Worm (Caenorhabditis elegans) whole organism, L4 larva: Measurements from ENCODE around the gene T05H4.4.

Experiments
- D1046.2 ChIP-seq: fragments of 200-800 bp; sonication (Bioruptor generic); IDR thresholded peaks from 2 replicates; pipeline ENCODE4 v1.3.6; 2022; ENCODE audit warnings: missing genetic modification characterization, missing compliant biosample characterization
- F44E2.7 ChIP-seq: fragments of 200-800 bp; sonication (Bioruptor generic); IDR thresholded peaks from 2 replicates; pipeline ENCODE4 v2.1.2; 2022; ENCODE audit warnings: missing genetic modification characterization, missing compliant biosample characterization
- F49E8.2 ChIP-seq: sonication (generic microtip); optimal IDR thresholded peaks from 2 replicates; lab custom pipeline; 2016; ENCODE audit warnings: missing compliant biosample characterization, mild to moderate bottlenecking, missing genetic modification characterization, borderline replicate concordance
- R02D3.7 ChIP-seq: fragments of 150-350 bp; sonication (generic microtip); optimal IDR thresholded peaks from 3 replicates; lab custom pipeline; 2014; ENCODE audit warnings: missing biosample characterization, missing genetic modification characterization
- T26A8.4 ChIP-seq: fragments of 200-800 bp; sonication (Bioruptor generic); IDR thresholded peaks from 2 replicates; pipeline ENCODE4 v1.3.6; 2022; ENCODE audit warnings: missing genetic modification characterization, missing compliant biosample characterization
- Y48G9A.11 ChIP-seq: fragments of 200-800 bp; sonication (Bioruptor generic); IDR thresholded peaks from 2 replicates; pipeline ENCODE4 v1.3.6; 2022; ENCODE audit warnings: missing genetic modification reagents, missing genetic modification characterization, missing compliant biosample characterization
- Y75B8A.6 ChIP-seq: fragments of 200-800 bp; sonication (Bioruptor generic); IDR thresholded peaks from 2 replicates; pipeline ENCODE4 v1.3.6; 2022; ENCODE audit warnings: missing genetic modification reagents, missing genetic modification characterization, missing compliant biosample characterization
- ZK337.2 ChIP-seq: fragments of 200-800 bp; sonication (Bioruptor generic); IDR thresholded peaks from 2 replicates; pipeline ENCODE4 v1.3.6; 2022; ENCODE audit warnings: missing genetic modification reagents, missing genetic modification characterization, missing compliant biosample characterization
- aha-1 ChIP-seq: fragments of 150-350 bp; peaks from one replicate; lab custom pipeline; 2014; ENCODE audit warnings: missing biosample characterization, missing genetic modification characterization
- aly-2 ChIP-seq: sonication (generic microtip); optimal IDR thresholded peaks from 2 replicates; lab custom pipeline; 2018; ENCODE audit warnings: missing biosample characterization, missing genetic modification characterization
- ama-1 ChIP-seq: fragments of 150-350 bp; optimal IDR thresholded peaks from 2 replicates; lab custom pipeline; 2014; ENCODE audit warnings: inconsistent platforms, mixed read lengths
- attf-4 ChIP-seq: sonication (generic microtip); optimal IDR thresholded peaks from 3 replicates; lab custom pipeline; 2017; ENCODE audit warnings: missing biosample characterization, missing genetic modification characterization
- ceh-28 ChIP-seq: fragments of 150-350 bp; optimal IDR thresholded peaks from 2 replicates; lab custom pipeline; 2014; ENCODE audit warnings: missing biosample characterization, missing genetic modification reagents, missing genetic modification characterization
- ceh-62 ChIP-seq: sonication (generic microtip); optimal IDR thresholded peaks from 2 replicates; lab custom pipeline; 2017; ENCODE audit warnings: missing biosample characterization, missing genetic modification characterization
- ceh-82 ChIP-seq: sonication (generic microtip); optimal IDR thresholded peaks from 2 replicates; lab custom pipeline; 2017; ENCODE audit warnings: missing biosample characterization, missing genetic modification characterization
- ces-1 ChIP-seq: fragments of 150-350 bp; sonication (generic microtip); optimal IDR thresholded peaks from 4 replicates; lab custom pipeline; 2014; ENCODE audit warnings: missing biosample characterization, missing genetic modification reagents, missing genetic modification characterization
- cey-2 ChIP-seq: sonication (generic microtip); optimal IDR thresholded peaks from 3 replicates; lab custom pipeline; 2017; ENCODE audit warnings: missing genetic modification characterization, mild to moderate bottlenecking, missing compliant biosample characterization, antibody characterized with exemption, borderline replicate concordance; ENCODE audit not compliant: insufficient read depth
- daf-12 ChIP-seq: fragments of 150-350 bp; optimal IDR thresholded peaks from 2 replicates; lab custom pipeline; 2014; ENCODE audit warnings: missing biosample characterization, missing genetic modification reagents, missing genetic modification characterization
- daf-16 ChIP-seq, 3 experiments: sonication (generic microtip); optimal IDR thresholded peaks; 2 replicates each; lab custom pipeline; 2016 to 2017; ENCODE audit warnings: missing genetic modification characterization in 3 of 3, missing genetic modification reagents in 3 of 3, mild to moderate bottlenecking in 2 of 3, missing compliant biosample characterization in 2 of 3, missing biosample characterization in 1 of 3, moderate library complexity in 1 of 3
- dmd-6 ChIP-seq: fragments of 200-800 bp; sonication (Bioruptor generic); IDR thresholded peaks from 2 replicates; pipeline ENCODE4 v1.3.6; 2022; ENCODE audit warnings: missing genetic modification reagents, missing genetic modification characterization, missing compliant biosample characterization
- dve-1 ChIP-seq: sonication (generic microtip); optimal IDR thresholded peaks from 2 replicates; lab custom pipeline; 2017; ENCODE audit warnings: antibody characterized with exemption, mild to moderate bottlenecking, missing genetic modification characterization, missing compliant biosample characterization; ENCODE audit not compliant: insufficient read depth
- egl-27 ChIP-seq: sonication (generic microtip); optimal IDR thresholded peaks from 3 replicates; lab custom pipeline; 2017; ENCODE audit warnings: missing biosample characterization, missing genetic modification reagents, missing genetic modification characterization
- egl-43 ChIP-seq: fragments of 200-800 bp; sonication (Bioruptor generic); IDR thresholded peaks from 2 replicates; pipeline ENCODE4 v1.3.6; 2022; ENCODE audit warnings: missing genetic modification reagents, missing genetic modification characterization, missing compliant biosample characterization
- fkh-10 ChIP-seq: fragments of 150-350 bp; optimal IDR thresholded peaks from 2 replicates; lab custom pipeline; 2014; ENCODE audit warnings: missing biosample characterization, missing genetic modification reagents, missing genetic modification characterization
- fos-1 ChIP-seq: fragments of 150-350 bp; optimal IDR thresholded peaks from 2 replicates; lab custom pipeline; 2014; ENCODE audit warnings: missing biosample characterization, missing genetic modification characterization
- hif-1 ChIP-seq, 2 experiments: sonication (generic microtip); optimal IDR thresholded peaks; 2 replicates each; lab custom pipeline; 2016 to 2017; ENCODE audit warnings: missing compliant biosample characterization in 2 of 2, missing genetic modification characterization in 2 of 2, missing genetic modification reagents in 2 of 2, missing genotype in 2 of 2, mild to moderate bottlenecking in 1 of 2
- lim-7 ChIP-seq: fragments of 200-800 bp; sonication (Bioruptor generic); IDR thresholded peaks from 2 replicates; pipeline ENCODE4 v1.3.6; 2022; ENCODE audit warnings: missing genetic modification characterization, missing compliant biosample characterization
- lin-13 ChIP-seq: fragments of 150-350 bp; optimal IDR thresholded peaks from 2 replicates; lab custom pipeline; 2014; ENCODE audit warnings: missing biosample characterization, missing genetic modification reagents, missing genetic modification characterization
- lin-38 ChIP-seq: fragments of 200-800 bp; sonication (Bioruptor generic); IDR thresholded peaks from 2 replicates; pipeline ENCODE4 v1.3.6; 2022; ENCODE audit warnings: missing genetic modification reagents, missing genetic modification characterization, missing compliant biosample characterization
- madf-9 ChIP-seq: fragments of 200-800 bp; sonication (Bioruptor generic); conservative IDR thresholded peaks from 2 replicates; pipeline ENCODE4 v1.3.6; 2022; ENCODE audit warnings: missing genetic modification reagents, missing genetic modification characterization, missing compliant biosample characterization
- mdl-1 ChIP-seq, 2 experiments: fragments of 150-350 bp in 1 of 2; sonication (generic microtip) in 1 of 2; optimal IDR thresholded peaks; 2 replicates each; lab custom pipeline; 2014 to 2017; ENCODE audit warnings: missing biosample characterization in 2 of 2, missing genetic modification characterization in 2 of 2
- mep-1 ChIP-seq: fragments of 150-350 bp; sonication (generic microtip); optimal IDR thresholded peaks from 3 replicates; lab custom pipeline; 2014; ENCODE audit warnings: missing biosample characterization, missing genetic modification characterization
- mxl-3 ChIP-seq: fragments of 200-800 bp; sonication (Bioruptor generic); optimal IDR thresholded peaks from 2 replicates; lab custom pipeline; 2018; ENCODE audit warnings: mild to moderate bottlenecking, missing genetic modification characterization, missing compliant biosample characterization
- nhr-10 ChIP-seq: fragments of 150-350 bp; optimal IDR thresholded peaks from 2 replicates; lab custom pipeline; 2014; ENCODE audit warnings: missing biosample characterization, missing genetic modification characterization
- nhr-237 ChIP-seq: sonication (generic microtip); optimal IDR thresholded peaks from 2 replicates; lab custom pipeline; 2017; ENCODE audit warnings: missing biosample characterization, missing genetic modification characterization
- nhr-77 ChIP-seq: fragments of 150-350 bp; optimal IDR thresholded peaks from 2 replicates; lab custom pipeline; 2014; ENCODE audit warnings: missing biosample characterization, missing genetic modification characterization
- php-3 ChIP-seq: fragments of 200-800 bp; sonication (Bioruptor generic); IDR thresholded peaks from 2 replicates; pipeline ENCODE4 v1.3.6; 2022; ENCODE audit warnings: missing genetic modification reagents, missing genetic modification characterization, missing compliant biosample characterization
- pqm-1 ChIP-seq: sonication (generic microtip); optimal IDR thresholded peaks from 2 replicates; lab custom pipeline; 2017; ENCODE audit warnings: missing biosample characterization, missing genetic modification characterization
- set-16 ChIP-seq: fragments of 200-800 bp; sonication (Bioruptor generic); IDR thresholded peaks from 2 replicates; pipeline ENCODE4 v1.3.6; 2022; ENCODE audit warnings: missing genetic modification reagents, missing genetic modification characterization, missing compliant biosample characterization
- skn-1 ChIP-seq: fragments of 150-350 bp; optimal IDR thresholded peaks from 2 replicates; lab custom pipeline; 2014; ENCODE audit warnings: missing biosample characterization, missing genetic modification characterization
- snpc-4 ChIP-seq: fragments of 150-350 bp; optimal IDR thresholded peaks from 2 replicates; lab custom pipeline; 2014; ENCODE audit warnings: missing biosample characterization, missing genetic modification characterization
- spr-1 ChIP-seq: sonication (generic microtip); optimal IDR thresholded peaks from 2 replicates; lab custom pipeline; 2016; ENCODE audit warnings: mild to moderate bottlenecking, missing genetic modification characterization, missing compliant biosample characterization
- tag-97 ChIP-seq: fragments of 200-800 bp; sonication (Bioruptor generic); IDR thresholded peaks from 2 replicates; pipeline ENCODE4 v1.3.6; 2022; ENCODE audit warnings: missing genetic modification characterization, missing compliant biosample characterization
- tra-1 ChIP-seq: fragments of 200-800 bp; sonication (Bioruptor generic); IDR thresholded peaks from 2 replicates; pipeline ENCODE4 v1.3.6; 2022; ENCODE audit warnings: missing genetic modification reagents, missing genetic modification characterization, missing compliant biosample characterization
- unc-39 ChIP-seq: sonication (generic microtip); optimal IDR thresholded peaks from 2 replicates; lab custom pipeline; 2017; ENCODE audit warnings: missing biosample characterization, missing genetic modification characterization
- vab-7 ChIP-seq: fragments of 200-800 bp; sonication (Bioruptor generic); IDR thresholded peaks from 2 replicates; pipeline ENCODE4 v1.3.6; 2022; ENCODE audit warnings: missing genetic modification reagents, missing genetic modification characterization, missing compliant biosample characterization
- zfp-2 ChIP-seq: sonication (generic microtip); optimal IDR thresholded peaks from 2 replicates; lab custom pipeline; 2016; ENCODE audit warnings: mild to moderate bottlenecking, missing genetic modification characterization, missing compliant biosample characterization
- zip-11 ChIP-seq: fragments of 200-800 bp; sonication (Bioruptor generic); IDR thresholded peaks from 2 replicates; pipeline ENCODE4 v1.3.6; 2022; ENCODE audit warnings: missing genetic modification characterization, missing compliant biosample characterization
- ztf-11 ChIP-seq: fragments of 150-350 bp; optimal IDR thresholded peaks from 2 replicates; lab custom pipeline; 2014; ENCODE audit warnings: missing biosample characterization, missing genetic modification characterization

T05H4.4 gene

ce11 chrV:6400950-6401551, 37.6 kb upstream of the T05H4.4 start (continued):
- no peak for TF ChIP-seq ceh-62 (tag; lab: Kevin White, UChicago)
- TF ChIP-seq tag-97, result no peak
- no peak for TF ChIP-seq ama-1 (lab: Kevin White, UChicago)
- TF ChIP-seq snpc-4 (tag; lab: Kevin White, UChicago), result no peak
- TF ChIP-seq spr-1 (tag; lab: Kevin White, UChicago), result no peak
- peak; percentile 49 for TF ChIP-seq nhr-77
- TF ChIP-seq pqm-1 (tag; lab: Kevin White, UChicago), result peak; percentile 14
- TF ChIP-seq aha-1, result peak; percentile 3
- no peak for TF ChIP-seq fos-1 (tag; lab: Kevin White, UChicago)
- TF ChIP-seq daf-16 (GFP tag; optimal IDR thresholded peaks at IDR 0.05; lab: Kevin White, UChicago), result no peak
- no peak for TF ChIP-seq daf-16 (tag; optimal IDR thresholded peaks at IDR 0.05; lab: Kevin White, UChicago)
- no peak for TF ChIP-seq ces-1 (GFP tag; lab: Kevin White, UChicago)
- TF ChIP-seq fkh-10 (GFP tag; lab: Kevin White, UChicago), result no peak
- no peak for TF ChIP-seq daf-12 (tag; lab: Kevin White, UChicago)
- TF ChIP-seq dve-1 (tag; lab: Kevin White, UChicago), result peak; percentile 59
- TF ChIP-seq F44E2.7 (GFP tag; lab: Robert Waterston, UW), result no peak
- peak; percentile 12; the same call in 1 of the 2 replicates for TF ChIP-seq tra-1 (GFP tag; lab: Robert Waterston, UW)
- no peak for TF ChIP-seq T26A8.4 (GFP tag; lab: Robert Waterston, UW)
- no peak for TF ChIP-seq zfp-2 (tag; lab: Kevin White, UChicago)
- no peak for TF ChIP-seq egl-27 (tag; lab: Kevin White, UChicago)
- no peak for TF ChIP-seq cey-2
- TF ChIP-seq lin-13 (GFP tag; lab: Kevin White, UChicago), result no peak
- no peak for TF ChIP-seq ceh-82 (tag; lab: Kevin White, UChicago)
- TF ChIP-seq vab-7 (GFP tag; lab: Robert Waterston, UW), result no peak
- TF ChIP-seq madf-9 (GFP tag; lab: Robert Waterston, UW), result no peak
- TF ChIP-seq ztf-11 (tag; lab: Kevin White, UChicago), result no peak
- TF ChIP-seq ZK337.2, result no peak
- TF ChIP-seq lim-7 (GFP tag; lab: Robert Waterston, UW), result peak; percentile 19; the same call in 1 of the 2 replicates

- TF ChIP-seq lin-38 (no peak), R02D3.7 (no peak), egl-43 (no peak), fkh-10 (GFP tag; lab: Kevin White, UChicago) (no peak), Y75B8A.6 (GFP tag; lab: Robert Waterston, UW) (no peak), unc-39 (tag; lab: Kevin White, UChicago) (no peak), pqm-1 (tag; lab: Kevin White, UChicago) (peak; percentile 34), tag-97 (no peak), D1046.2 (GFP tag; lab: Robert Waterston, UW) (no peak), fos-1 (tag; lab: Kevin White, UChicago) (no peak), T26A8.4 (GFP tag; lab: Robert Waterston, UW) (no peak), lim-7 (GFP tag; lab: Robert Waterston, UW) (no peak), ztf-11 (tag; lab: Kevin White, UChicago) (no peak), zip-11 (GFP tag; lab: Robert Waterston, UW) (no peak), vab-7 (GFP tag; lab: Robert Waterston, UW) (no peak), mxl-3 (GFP tag; lab: Kevin White, UChicago) (no peak), dmd-6 (GFP tag; lab: Robert Waterston, UW) (peak; percentile 34), attf-4 (tag; lab: Kevin White, UChicago) (no peak), ceh-28 (tag; lab: Kevin White, UChicago) (no peak), hif-1 (tag; optimal IDR thresholded peaks at IDR 0.05; lab: Kevin White, UChicago) (no peak), set-16 (GFP tag; lab: Robert Waterston, UW) (no peak), mdl-1 (tag; optimal IDR thresholded peaks at IDR 0.05; lab: Kevin White, UChicago) (no peak), skn-1 (no peak), daf-12 (tag; lab: Kevin White, UChicago) (no peak), ceh-62 (tag; lab: Kevin White, UChicago) (no peak), php-3 (GFP tag; lab: Robert Waterston, UW) (peak; percentile 93), dve-1 (tag; lab: Kevin White, UChicago) (peak; percentile 73), Y48G9A.11 (no peak), mep-1 (tag; lab: Kevin White, UChicago) (no peak), F49E8.2 (tag; lab: Kevin White, UChicago) (no peak), aha-1 (no peak), nhr-237 (tag; lab: Kevin White, UChicago) (no peak), nhr-10 (tag; lab: Kevin White, UChicago) (no peak), aly-2 (tag; lab: Kevin White, UChicago) (no peak)
Measured at ce11 chrV:6407587-6407986, 31.1 kb upstream of the T05H4.4 start.
